Fruit fly (Drosophila melanogaster): Measurements from ENCODE around the gene CG15022.
A peak's percentile ranks its signal among the peaks of the same experiment; 100 is the strongest.

CG15022 gene

dm6 chr3L:4474946-4475470, 14.9 kb upstream of the CG15022 start (continued):
- TF ChIP-seq CG11456 (GFP tag; IDR thresholded peaks at IDR 0.05) (peak; percentile 59; the same call in 1 of the 3 replicates), Mrtf (GFP tag; IDR thresholded peaks at IDR 0.05) (no peak), CG6654 (GFP tag; optimal IDR thresholded peaks at IDR 0.05) (peak; percentile 66), Myb (GFP tag; optimal IDR thresholded peaks at IDR 0.05) (no peak), sr (GFP tag; IDR thresholded peaks at IDR 0.05) (peak; percentile 80), Poxn (GFP tag; IDR thresholded peaks at IDR 0.05) (no peak), CG10267 (tag; optimal IDR thresholded peaks at IDR 0.05) (peak; percentile 75), wek (GFP tag; optimal IDR thresholded peaks at IDR 0.05) (peak; percentile 89), unc-4 (GFP tag; IDR thresholded peaks at IDR 0.05; ENCODE audit: partially characterized antibody) (no peak), scrt (GFP tag; optimal IDR thresholded peaks at IDR 0.05) (peak; percentile 91), sd (tag; optimal IDR thresholded peaks at IDR 0.05) (peak; percentile 0), Gug (GFP tag; IDR thresholded peaks at IDR 0.05) (no peak), CG13775 (GFP tag; optimal IDR thresholded peaks at IDR 0.05) (peak; percentile 76), dati (GFP tag; IDR thresholded peaks at IDR 0.05) (peak; percentile 67; the same call in 1 of the 2 replicates), CG15514 (GFP tag; optimal IDR thresholded peaks at IDR 0.05) (peak; percentile 92), CG9817 (tag; optimal IDR thresholded peaks at IDR 0.05) (peak; percentile 50), CG17328 (GFP tag; IDR thresholded peaks at IDR 0.05) (peak; percentile 84), CG31388 (GFP tag; optimal IDR thresholded peaks at IDR 0.05) (no peak), grn (GFP tag; optimal IDR thresholded peaks at IDR 0.05) (peak; percentile 71), CG8944 (GFP tag; optimal IDR thresholded peaks at IDR 0.05) (no peak), run (tag; optimal IDR thresholded peaks at IDR 0.05) (peak; percentile 75), zfh2 (GFP tag; optimal IDR thresholded peaks at IDR 0.05) (no peak), CG1024 (GFP tag; IDR thresholded peaks at IDR 0.05) (peak; percentile 65), CG8924 (tag; optimal IDR thresholded peaks at IDR 0.05) (no peak), ash1 (GFP tag; optimal IDR thresholded peaks at IDR 0.05) (peak; percentile 77), CG9876 (GFP tag; optimal IDR thresholded peaks at IDR 0.05) (peak; percentile 40), cwo (GFP tag; optimal IDR thresholded peaks at IDR 0.05) (peak; percentile 70), croc (GFP tag; conservative IDR thresholded peaks at IDR 0.05) (no peak), Jarid2 (GFP tag; optimal IDR thresholded peaks at IDR 0.05) (peak; percentile 68), CG42726 (GFP tag; IDR thresholded peaks at IDR 0.05; ENCODE audit: partially characterized antibody) (no peak), HmgD (GFP tag; optimal IDR thresholded peaks at IDR 0.05) (no peak), CG31441 (GFP tag; IDR thresholded peaks at IDR 0.05) (peak; percentile 80), GATAe (GFP tag; conservative IDR thresholded peaks at IDR 0.05) (no peak), vnd (GFP tag; IDR thresholded peaks at IDR 0.05; ENCODE audit: partially characterized antibody) (no peak), Six4 (GFP tag; optimal IDR thresholded peaks at IDR 0.05) (peak; percentile 72), CG14050 (GFP tag; IDR thresholded peaks at IDR 0.05) (peak; percentile 63), bsh (GFP tag; optimal IDR thresholded peaks at IDR 0.05) (peak in 1 of 2 experiments; percentile 82), ftz-f1 (GFP tag; optimal IDR thresholded peaks at IDR 0.05) (no peak), CG16779 (GFP tag; IDR thresholded peaks at IDR 0.05) (0 out of 2 replicates have a peak, but pooled peaks have one; percentile 34), CG11093 (GFP tag; IDR thresholded peaks at IDR 0.05) (no peak), Mes4 (GFP tag; optimal IDR thresholded peaks at IDR 0.05) (peak; percentile 76), lilli (GFP tag; optimal IDR thresholded peaks at IDR 0.05) (peak; percentile 58), nmo (GFP tag; optimal IDR thresholded peaks at IDR 0.05) (peak; percentile 34), gcm (GFP tag; optimal IDR thresholded peaks at IDR 0.05) (no peak), CG3995 (GFP tag; optimal IDR thresholded peaks at IDR 0.05) (peak; percentile 50), CG32772 (GFP tag; IDR thresholded peaks at IDR 0.05) (0 out of 2 replicates have a peak, but pooled peaks have one; percentile 11), CG2116 (GFP tag; optimal IDR thresholded peaks at IDR 0.05) (peak; percentile 82), CG18011 (GFP tag; optimal IDR thresholded peaks at IDR 0.05) (peak; percentile 83), Side (GFP tag; optimal IDR thresholded peaks at IDR 0.05) (peak; percentile 74), lbe (GFP tag; optimal IDR thresholded peaks at IDR 0.05) (no peak)
